Worm (Caenorhabditis elegans) whole organism, midembryonic: ENCODE measurements around the gene T27E4.1.

Experiments
- T22C8.4 ChIP-seq: fragments of 200-800 bp; sonication (Bioruptor generic); IDR thresholded peaks from 2 replicates; pipeline ENCODE4 v1.3.6; 2022; ENCODE audit warnings: missing genetic modification characterization, missing compliant biosample characterization
- cog-1 ChIP-seq: sonication (generic microtip); optimal IDR thresholded peaks from 2 replicates; lab custom pipeline; 2016; ENCODE audit warnings: missing genetic modification characterization, missing compliant biosample characterization
- flt-1 ChIP-seq: fragments of 200-800 bp; sonication (Bioruptor generic); IDR thresholded peaks from 2 replicates; pipeline ENCODE4 v1.3.6; 2022; ENCODE audit warnings: missing genetic modification characterization, missing compliant biosample characterization
- klf-2 ChIP-seq: fragments of 200-800 bp; sonication (Bioruptor generic); conservative IDR thresholded peaks from 2 replicates; pipeline ENCODE4 v1.3.6; 2022; ENCODE audit warnings: missing genetic modification reagents, missing genetic modification characterization, missing compliant biosample characterization
- med-1 ChIP-seq: sonication (generic microtip); optimal IDR thresholded peaks from 2 replicates; lab custom pipeline; 2017; ENCODE audit warnings: missing genetic modification characterization, mild to moderate bottlenecking, missing compliant biosample characterization, antibody characterized with exemption, missing genetic modification reagents; ENCODE audit not compliant: insufficient read depth
- ref-1 ChIP-seq: fragments of 200-800 bp; sonication (Bioruptor generic); conservative IDR thresholded peaks from 2 replicates; pipeline ENCODE4 v1.3.6; 2022; ENCODE audit warnings: missing genetic modification reagents, missing genetic modification characterization, missing compliant biosample characterization
- tab-1 ChIP-seq: fragments of 200-800 bp; sonication (Bioruptor generic); IDR thresholded peaks from 2 replicates; pipeline ENCODE4 v1.3.6; 2022; ENCODE audit warnings: missing genetic modification characterization, missing compliant biosample characterization
- ztf-23 ChIP-seq: fragments of 200-800 bp; sonication (Bioruptor generic); IDR thresholded peaks from 2 replicates; pipeline ENCODE4 v1.3.6; 2022; ENCODE audit warnings: missing genetic modification reagents, missing genetic modification characterization, missing compliant biosample characterization
- ztf-29 ChIP-seq: fragments of 200-800 bp; sonication (Bioruptor generic); IDR thresholded peaks from 2 replicates; pipeline ENCODE4 v1.3.6; 2022; ENCODE audit warnings: missing genetic modification reagents, missing genetic modification characterization, missing compliant biosample characterization

The T27E4.1 gene

DNA sequence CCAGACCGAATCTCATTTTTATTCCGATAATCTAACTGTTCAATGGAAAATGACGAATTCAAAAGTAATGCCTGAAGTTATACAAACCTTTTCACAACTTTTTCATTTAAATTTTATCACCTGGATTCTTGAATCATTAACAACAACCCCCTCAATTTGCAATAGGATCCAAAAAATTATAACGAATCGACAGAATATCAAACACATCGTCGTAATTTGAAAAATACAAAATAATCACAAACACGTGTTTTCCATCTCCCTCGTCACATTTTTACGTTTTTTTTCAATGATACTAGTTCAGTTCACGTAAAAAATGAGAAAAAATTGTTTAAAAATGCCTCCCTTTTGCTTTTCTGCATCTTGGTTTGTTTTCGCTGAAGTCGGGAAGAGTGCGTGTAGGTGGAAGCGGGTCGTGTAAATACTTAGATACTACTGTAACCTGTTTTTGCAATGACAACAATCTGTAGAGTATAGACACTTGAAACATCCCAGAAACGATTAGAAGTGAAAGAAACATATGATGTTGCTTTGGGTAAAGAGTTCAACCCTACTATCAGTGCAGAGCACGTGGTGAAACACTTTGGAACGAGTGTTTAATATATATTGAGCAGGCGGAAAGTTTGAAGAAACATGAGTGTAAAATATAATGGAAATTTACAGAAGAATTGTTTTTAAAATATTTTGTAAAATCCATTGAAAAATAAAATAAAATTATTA, 18.7 kb upstream of the T27E4.1 start, which contains the start of gene oac-50:
TSS of gene oac-50 (minus strand) at position 219 of the 717 bp plus-strand sequence.
- TF ChIP-seq tab-1 (GFP tag; lab: Robert Waterston, UW) (no peak), cog-1 (tag; lab: Kevin White, UChicago) (no peak), med-1 (GFP tag; lab: Kevin White, UChicago) (no peak), ztf-29 (GFP tag; lab: Robert Waterston, UW) (no peak), ref-1 (no peak), ztf-23 (GFP tag; lab: Robert Waterston, UW) (no peak), T22C8.4 (no peak), klf-2 (GFP tag; lab: Robert Waterston, UW) (no peak), flt-1 (GFP tag; lab: Robert Waterston, UW) (no peak)

ce11 chrV:9074360-9074834, 17.7 kb upstream of the T27E4.1 start:
- TF ChIP-seq T22C8.4 (no peak), klf-2 (GFP tag; lab: Robert Waterston, UW) (no peak), flt-1 (GFP tag; lab: Robert Waterston, UW) (no peak), tab-1 (GFP tag; lab: Robert Waterston, UW) (no peak), ztf-23 (GFP tag; lab: Robert Waterston, UW) (no peak), med-1 (GFP tag; lab: Kevin White, UChicago) (no peak), ref-1 (no peak), ztf-29 (GFP tag; lab: Robert Waterston, UW) (no peak), cog-1 (tag; lab: Kevin White, UChicago) (no peak)

- TF ChIP-seq klf-2 (GFP tag; lab: Robert Waterston, UW) (no peak), ztf-29 (GFP tag; lab: Robert Waterston, UW) (no peak), med-1 (GFP tag; lab: Kevin White, UChicago) (no peak), flt-1 (GFP tag; lab: Robert Waterston, UW) (no peak), cog-1 (tag; lab: Kevin White, UChicago) (no peak)
Measured at ce11 chrV:9075827-9076226, 16.3 kb upstream of the T27E4.1 start.

- TF ChIP-seq ztf-23 (GFP tag; lab: Robert Waterston, UW) (no peak), ztf-29 (GFP tag; lab: Robert Waterston, UW) (no peak), klf-2 (GFP tag; lab: Robert Waterston, UW) (no peak), med-1 (GFP tag; lab: Kevin White, UChicago) (no peak), ref-1 (no peak), cog-1 (tag; lab: Kevin White, UChicago) (no peak), tab-1 (GFP tag; lab: Robert Waterston, UW) (no peak)
Measured at ce11 chrV:9076273-9076672, 15.9 kb upstream of the T27E4.1 start, which contains the start of gene T27E4.7. T27E4.7 (minus strand) TSS chrV:9076322.

DNA sequence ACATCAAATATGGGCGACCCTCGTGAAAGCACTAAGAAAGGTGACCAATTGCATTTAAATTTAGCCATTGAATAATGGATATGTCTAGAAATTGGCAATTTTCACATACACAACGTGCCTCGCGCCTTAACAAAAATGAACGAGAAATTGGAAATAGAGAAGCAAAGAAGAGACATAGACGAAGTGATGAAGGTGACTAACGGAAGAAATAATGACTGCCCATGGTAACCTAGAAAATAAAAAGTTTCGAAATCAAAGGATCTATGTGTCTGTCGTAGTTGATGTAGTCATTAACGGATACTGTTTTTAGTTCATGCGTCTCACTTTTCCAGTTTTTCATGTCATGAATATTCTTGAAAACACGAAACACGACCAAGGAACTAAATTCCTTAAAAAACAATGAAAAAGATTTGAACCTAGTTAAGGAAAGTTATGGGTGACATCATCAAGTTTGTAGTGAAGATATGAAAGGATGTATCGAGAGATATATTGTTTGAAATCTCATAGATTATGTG, 14.0 kb upstream of the T27E4.1 start:
- TF ChIP-seq ztf-23 (GFP tag; lab: Robert Waterston, UW), result no peak
- no peak for TF ChIP-seq T22C8.4
- TF ChIP-seq klf-2 (GFP tag; lab: Robert Waterston, UW), result no peak
- TF ChIP-seq ref-1, result no peak
- TF ChIP-seq med-1 (GFP tag; lab: Kevin White, UChicago), result no peak
- no peak for TF ChIP-seq flt-1 (GFP tag; lab: Robert Waterston, UW)
- no peak for TF ChIP-seq cog-1 (tag; lab: Kevin White, UChicago)
- no peak for TF ChIP-seq ztf-29 (GFP tag; lab: Robert Waterston, UW)
- no peak for TF ChIP-seq tab-1 (GFP tag; lab: Robert Waterston, UW)

- no peak for TF ChIP-seq tab-1 (GFP tag; lab: Robert Waterston, UW)
- TF ChIP-seq ztf-29 (GFP tag; lab: Robert Waterston, UW), result no peak
- no peak for TF ChIP-seq med-1 (GFP tag; lab: Kevin White, UChicago)
Measured at ce11 chrV:9078815-9079525, 13.2 kb upstream of the T27E4.1 start.

- TF ChIP-seq ref-1 (no peak), tab-1 (GFP tag; lab: Robert Waterston, UW) (no peak), flt-1 (GFP tag; lab: Robert Waterston, UW) (no peak), ztf-29 (GFP tag; lab: Robert Waterston, UW) (no peak), cog-1 (tag; lab: Kevin White, UChicago) (no peak), med-1 (GFP tag; lab: Kevin White, UChicago) (no peak), T22C8.4 (no peak), ztf-23 (GFP tag; lab: Robert Waterston, UW) (no peak), klf-2 (GFP tag; lab: Robert Waterston, UW) (no peak)
Measured at ce11 chrV:9079965-9080432, 12.1 kb upstream of the T27E4.1 start.

DNA sequence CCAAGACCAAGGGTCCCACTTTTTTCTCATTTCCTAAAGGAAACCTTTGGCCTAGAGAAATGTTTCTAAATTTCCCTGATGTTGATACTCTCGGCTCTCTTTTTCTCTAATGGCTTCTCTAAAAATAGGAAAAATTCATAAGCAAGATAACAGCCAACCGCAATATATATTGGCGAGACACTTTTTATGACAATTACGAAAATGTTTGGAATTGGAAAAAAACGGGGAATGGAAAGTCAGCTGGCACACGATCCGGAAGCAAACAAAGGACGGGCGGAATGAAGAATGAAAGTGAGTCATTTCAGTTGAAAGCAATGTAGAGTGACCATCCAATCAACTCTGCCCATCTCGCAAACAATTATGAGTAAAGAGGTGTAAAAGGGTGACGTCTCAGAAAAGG, 10.7 kb upstream of the T27E4.1 start:
- no peak for TF ChIP-seq med-1 (GFP tag; lab: Kevin White, UChicago)
- TF ChIP-seq flt-1 (GFP tag; lab: Robert Waterston, UW), result no peak
- no peak for TF ChIP-seq klf-2 (GFP tag; lab: Robert Waterston, UW)
- no peak for TF ChIP-seq cog-1 (tag; lab: Kevin White, UChicago)
- TF ChIP-seq ztf-29 (GFP tag; lab: Robert Waterston, UW), result no peak
- TF ChIP-seq ref-1, result no peak
- TF ChIP-seq ztf-23 (GFP tag; lab: Robert Waterston, UW), result no peak
- TF ChIP-seq T22C8.4, result no peak
- no peak for TF ChIP-seq tab-1 (GFP tag; lab: Robert Waterston, UW)
